Worm (Caenorhabditis elegans): ENCODE measurements around the gene C46A5.6.

ce11 chrIV:7723555-7723954, 40.1 kb downstream of the C46A5.6 start:
- TF ChIP-seq ceh-83 (GFP tag; optimal IDR thresholded peaks at IDR 0.05) (no peak), nhr-76 (tag; optimal IDR thresholded peaks at IDR 0.05) (no peak), snpc-4 (tag; optimal IDR thresholded peaks at IDR 0.05) (no peak), sem-2 (GFP tag; optimal IDR thresholded peaks at IDR 0.05) (no peak), nhr-237 (tag; optimal IDR thresholded peaks at IDR 0.05) (no peak), elt-1 (tag; optimal IDR thresholded peaks at IDR 0.05; ENCODE audit: borderline replicate concordance, insufficient read depth) (no peak), unc-62 (GFP tag; optimal IDR thresholded peaks at IDR 0.05) (peak; percentile 95), nhr-28 (tag; optimal IDR thresholded peaks at IDR 0.05) (no peak), ceh-39 (tag; optimal IDR thresholded peaks at IDR 0.05) (no peak), lin-32 (GFP tag; optimal IDR thresholded peaks at IDR 0.05) (no peak), mab-5 (tag; optimal IDR thresholded peaks at IDR 0.05) (peak; percentile 5), zip-8 (tag; optimal IDR thresholded peaks at IDR 0.05) (no peak), hlh-1 (tag; optimal IDR thresholded peaks at IDR 0.05) (no peak), elt-3 (tag; optimal IDR thresholded peaks at IDR 0.05) (no peak)
